Fruit fly (Drosophila melanogaster) whole organism, embryonic: ENCODE data around the gene Sgf11.
A peak's percentile ranks its signal among the peaks of the same experiment; 100 is the strongest.

ENCODE experiments used
- B-H1 ChIP-seq: fragments of 200-800 bp; sonication (Bioruptor generic); IDR thresholded peaks from 3 replicates; pipeline ENCODE4 v1.3.6; 2022; ENCODE audit warnings: missing biosample characterization, missing genetic modification characterization
- CG10979 ChIP-seq: fragments of 200-800 bp; sonication (Bioruptor generic); optimal IDR thresholded peaks from 2 replicates; lab custom pipeline; 2018; ENCODE audit warnings: missing biosample characterization, mild to moderate bottlenecking, missing genetic modification characterization, moderate library complexity
- CG12391 ChIP-seq: fragments of 200-800 bp; sonication (Bioruptor generic); optimal IDR thresholded peaks from 3 replicates; lab custom pipeline; 2018; ENCODE audit warnings: missing biosample characterization, mild to moderate bottlenecking, missing genetic modification characterization, moderate library complexity
- CG14014 ChIP-seq: fragments of 200-800 bp; sonication (Bioruptor generic); IDR thresholded peaks from 2 replicates; pipeline ENCODE4 v1.3.6; 2022; ENCODE audit warnings: missing biosample characterization, missing genetic modification characterization
- CG15696 ChIP-seq: fragments of 200-800 bp; sonication (Bioruptor generic); optimal IDR thresholded peaks from 2 replicates; lab custom pipeline; 2019; ENCODE audit warnings: missing biosample characterization, mild to moderate bottlenecking, missing genetic modification characterization, moderate library complexity
- CG17359 ChIP-seq: fragments of 200-800 bp; sonication (Bioruptor generic); optimal IDR thresholded peaks from 3 replicates; lab custom pipeline; 2018; ENCODE audit warnings: missing biosample characterization, mild to moderate bottlenecking, missing genetic modification characterization, moderate library complexity
- CG17802 ChIP-seq: fragments of 200-800 bp; sonication (Bioruptor generic); optimal IDR thresholded peaks from 2 replicates; lab custom pipeline; 2018; ENCODE audit warnings: missing biosample characterization, mild to moderate bottlenecking, missing genetic modification characterization, moderate library complexity
- CG18619 ChIP-seq: fragments of 200-800 bp; sonication (Bioruptor generic); optimal IDR thresholded peaks from 3 replicates; lab custom pipeline; 2017; ENCODE audit warnings: missing biosample characterization, mild to moderate bottlenecking, missing genetic modification characterization
- CG2120 ChIP-seq: fragments of 200-800 bp; sonication (Bioruptor generic); optimal IDR thresholded peaks from 3 replicates; lab custom pipeline; 2016; ENCODE audit warnings: missing biosample characterization, missing genetic modification characterization
- CG2199 ChIP-seq: fragments of 200-800 bp; sonication (Bioruptor generic); IDR thresholded peaks from 3 replicates; pipeline ENCODE4 v1.3.6; 2022; ENCODE audit warnings: missing biosample characterization, missing genetic modification characterization
- CG32532 ChIP-seq: fragments of 200-800 bp; sonication (Bioruptor generic); IDR thresholded peaks from 2 replicates; pipeline ENCODE4 v1.3.6; 2022; ENCODE audit warnings: missing biosample characterization, missing genetic modification characterization
- CG33213 ChIP-seq: fragments of 200-800 bp; sonication (Bioruptor generic); optimal IDR thresholded peaks from 3 replicates; lab custom pipeline; 2016; ENCODE audit warnings: missing biosample characterization, missing genetic modification characterization
- CG3407 ChIP-seq: fragments of 200-800 bp; sonication (Bioruptor generic); optimal IDR thresholded peaks from 2 replicates; lab custom pipeline; 2018; ENCODE audit warnings: missing biosample characterization, mild to moderate bottlenecking, missing genetic modification characterization
- CG4820 ChIP-seq: fragments of 200-800 bp; sonication (Bioruptor generic); optimal IDR thresholded peaks from 3 replicates; lab custom pipeline; 2016; ENCODE audit warnings: missing biosample characterization, missing genetic modification characterization
- CG7556 ChIP-seq: fragments of 200-800 bp; sonication (Bioruptor generic); optimal IDR thresholded peaks from 2 replicates; lab custom pipeline; 2017; ENCODE audit warnings: missing biosample characterization, mild to moderate bottlenecking, missing genetic modification characterization
- CG8281 ChIP-seq: fragments of 200-800 bp; sonication (Bioruptor generic); optimal IDR thresholded peaks from 2 replicates; lab custom pipeline; 2018; ENCODE audit warnings: missing biosample characterization, mild to moderate bottlenecking, missing genetic modification characterization, moderate library complexity
- CG8388 ChIP-seq: fragments of 200-800 bp; sonication (Bioruptor generic); optimal IDR thresholded peaks from 2 replicates; lab custom pipeline; 2019; ENCODE audit warnings: missing biosample characterization, mild to moderate bottlenecking, missing genetic modification characterization, moderate library complexity
- CG9215 ChIP-seq: fragments of 200-800 bp; sonication (Bioruptor generic); IDR thresholded peaks from 2 replicates; pipeline ENCODE4 v1.3.6; 2022; ENCODE audit warnings: missing biosample characterization, missing genetic modification characterization
- CG9797 ChIP-seq: fragments of 200-800 bp; sonication (Bioruptor generic); optimal IDR thresholded peaks from 3 replicates; lab custom pipeline; 2018; ENCODE audit warnings: missing biosample characterization, mild to moderate bottlenecking, missing genetic modification characterization
- CTCF ChIP-seq: fragments of 200-800 bp; sonication (Bioruptor generic); optimal IDR thresholded peaks from 2 replicates; lab custom pipeline; 2017; ENCODE audit warnings: missing biosample characterization, mild to moderate bottlenecking, missing genetic modification characterization, moderate library complexity
- Dp ChIP-seq: fragments of 200-800 bp; sonication (Bioruptor generic); optimal IDR thresholded peaks from 2 replicates; lab custom pipeline; 2018; ENCODE audit warnings: missing biosample characterization, mild to moderate bottlenecking, missing genetic modification characterization, moderate library complexity
- Gug ChIP-seq: fragments of 200-800 bp; sonication (Bioruptor generic); IDR thresholded peaks from 4 replicates; pipeline ENCODE4 v1.3.6; 2022; ENCODE audit warnings: missing biosample characterization, missing genetic modification characterization
- HLH4C ChIP-seq: fragments of 200-800 bp; sonication (Bioruptor generic); IDR thresholded peaks from 3 replicates; pipeline ENCODE4 v1.3.6; 2022; ENCODE audit warnings: missing biosample characterization, missing genetic modification characterization; ENCODE audit not compliant: partially characterized antibody
- MBD-R2 ChIP-seq: fragments of 200-800 bp; sonication (Bioruptor generic); IDR thresholded peaks from 2 replicates; pipeline ENCODE4 v1.3.6; 2022; ENCODE audit warnings: missing biosample characterization, missing genetic modification characterization
- Med ChIP-seq: fragments of 200-800 bp; sonication (Bioruptor generic); peaks from one replicate; lab custom pipeline; 2016; ENCODE audit warnings: missing biosample characterization, missing genetic modification characterization, mild to moderate bottlenecking, inconsistent platforms, moderate library complexity
- Rfx ChIP-seq: fragments of 200-800 bp; sonication (Bioruptor generic); IDR thresholded peaks from 2 replicates; pipeline ENCODE4 v1.3.6; 2022; ENCODE audit warnings: missing biosample characterization, missing genetic modification characterization
- Scr ChIP-seq: fragments of 200-800 bp; sonication (Bioruptor generic); IDR thresholded peaks from 2 replicates; pipeline ENCODE4 v1.3.6; 2022; ENCODE audit warnings: missing biosample characterization, missing genetic modification characterization; ENCODE audit not compliant: partially characterized antibody
- Six4 ChIP-seq: fragments of 200-800 bp; sonication (Bioruptor generic); optimal IDR thresholded peaks from 2 replicates; lab custom pipeline; 2016; ENCODE audit warnings: missing biosample characterization, missing genetic modification characterization
- Ssrp ChIP-seq: fragments of 200-800 bp; sonication (Bioruptor generic); optimal IDR thresholded peaks from 2 replicates; lab custom pipeline; 2018; ENCODE audit warnings: missing biosample characterization, mild to moderate bottlenecking, missing genetic modification characterization, moderate library complexity
- Usf ChIP-seq: fragments of 200-800 bp; sonication (Bioruptor generic); optimal IDR thresholded peaks from 2 replicates; lab custom pipeline; 2017; ENCODE audit warnings: missing genotype, missing biosample characterization, missing genetic modification characterization
- Vsx1 ChIP-seq: fragments of 200-800 bp; sonication (Bioruptor generic); optimal IDR thresholded peaks from 2 replicates; lab custom pipeline; 2017; ENCODE audit warnings: missing biosample characterization, mild to moderate bottlenecking, missing genetic modification characterization, missing genetic modification reagents
- Xbp1 ChIP-seq: fragments of 200-800 bp; sonication (Bioruptor generic); optimal IDR thresholded peaks from 3 replicates; lab custom pipeline; 2016; ENCODE audit warnings: missing biosample characterization, mild to moderate bottlenecking, missing genetic modification characterization
- cg ChIP-seq: fragments of 200-800 bp; sonication (Bioruptor generic); optimal IDR thresholded peaks from 3 replicates; lab custom pipeline; 2019; ENCODE audit warnings: missing biosample characterization, mild to moderate bottlenecking, missing genetic modification characterization, moderate library complexity
- crol ChIP-seq: fragments of 200-800 bp; sonication (Bioruptor generic); IDR thresholded peaks from 2 replicates; pipeline ENCODE4 v1.3.6; 2022; ENCODE audit warnings: missing biosample characterization, missing genetic modification characterization
- cwo ChIP-seq: fragments of 200-800 bp; sonication (Bioruptor generic); optimal IDR thresholded peaks from 3 replicates; lab custom pipeline; 2017; ENCODE audit warnings: missing biosample characterization, missing genetic modification characterization, mild to moderate bottlenecking, moderate library complexity, missing genetic modification reagents
- disco-r ChIP-seq: fragments of 200-800 bp; sonication (Bioruptor generic); optimal IDR thresholded peaks from 2 replicates; lab custom pipeline; 2016; ENCODE audit warnings: missing biosample characterization, missing genetic modification characterization
- ewg ChIP-seq: fragments of 200-800 bp; sonication (Bioruptor generic); optimal IDR thresholded peaks from 3 replicates; lab custom pipeline; 2017; ENCODE audit warnings: mild to moderate bottlenecking, missing biosample characterization, missing genetic modification reagents, missing genetic modification characterization
- gcm ChIP-seq: fragments of 200-800 bp; sonication (Bioruptor generic); optimal IDR thresholded peaks from 2 replicates; lab custom pipeline; 2019; ENCODE audit warnings: missing biosample characterization, mild to moderate bottlenecking, missing genetic modification characterization, moderate library complexity
- gro ChIP-seq: fragments of 200-800 bp; sonication (Bioruptor generic); optimal IDR thresholded peaks from 2 replicates; lab custom pipeline; 2016; ENCODE audit warnings: missing biosample characterization, missing genetic modification characterization
- hkb ChIP-seq, 2 experiments: fragments of 200-800 bp in 1 of 2; fragments of >200 bp in 1 of 2; sonication (Bioruptor generic) in 1 of 2; IDR thresholded peaks in 1 of 2; optimal IDR thresholded peaks in 1 of 2; 2 replicates each; pipeline versions ENCODE4 v1.3.6 to Lab custom; 2017 to 2022; ENCODE audit warnings: missing biosample characterization in 1 of 2, missing genetic modification characterization in 1 of 2
- ken ChIP-seq: fragments of 200-800 bp; sonication (Bioruptor generic); IDR thresholded peaks from 3 replicates; pipeline ENCODE4 v1.3.6; 2022; ENCODE audit warnings: missing biosample characterization, missing genetic modification characterization
- pan ChIP-seq, 4 experiments: fragments of >200 bp in 3 of 4; fragments of 200-800 bp in 1 of 4; sonication (Bioruptor generic) in 1 of 4; optimal IDR thresholded peaks in 3 of 4; IDR thresholded peaks in 1 of 4; 2 replicates each; pipeline versions ENCODE4 v1.3.6 to Lab custom; 2017 to 2022; ENCODE audit warnings: missing biosample characterization in 2 of 4, missing genetic modification characterization in 2 of 4, mixed read lengths in 1 of 4
- phol ChIP-seq: fragments of 200-800 bp; sonication (Bioruptor generic); optimal IDR thresholded peaks from 3 replicates; lab custom pipeline; 2018; ENCODE audit warnings: missing biosample characterization, mild to moderate bottlenecking, missing genetic modification characterization, moderate library complexity
- repo ChIP-seq: fragments of 200-800 bp; sonication (Bioruptor generic); optimal IDR thresholded peaks from 2 replicates; lab custom pipeline; 2016; ENCODE audit warnings: missing biosample characterization, missing genetic modification characterization
- salm ChIP-seq: fragments of 200-800 bp; sonication (Bioruptor generic); optimal IDR thresholded peaks from 2 replicates; lab custom pipeline; 2018; ENCODE audit warnings: missing biosample characterization, mild to moderate bottlenecking, missing genetic modification characterization
- stc ChIP-seq: fragments of 200-800 bp; sonication (Bioruptor generic); IDR thresholded peaks from 2 replicates; pipeline ENCODE4 v1.3.6; 2022; ENCODE audit warnings: missing biosample characterization, missing genetic modification characterization
- tio ChIP-seq: fragments of 200-800 bp; sonication (Bioruptor generic); optimal IDR thresholded peaks from 2 replicates; lab custom pipeline; 2017; ENCODE audit warnings: missing biosample characterization, missing genetic modification characterization, inconsistent platforms
- unpg ChIP-seq: fragments of 200-800 bp; sonication (Bioruptor generic); optimal IDR thresholded peaks from 3 replicates; lab custom pipeline; 2018; ENCODE audit warnings: missing biosample characterization, mild to moderate bottlenecking, missing genetic modification characterization, moderate library complexity

The Sgf11 gene

dm6 chr3L:18681550-18682217 lies at the start of gene Sgf11, which contains the start of gene CG32202 (continued):
- TF ChIP-seq CG17359 (peak; percentile 53), CG33213 (GFP tag; lab: Kevin White, UChicago) (peak; percentile 8), crol (GFP tag; lab: Robert Waterston, UW) (no peak), gcm (peak; percentile 47), CG18619 (GFP tag; lab: Kevin White, UChicago) (peak; percentile 63), Vsx1 (GFP tag; lab: Kevin White, UChicago) (no peak), CG2120 (GFP tag; lab: Kevin White, UChicago) (peak; percentile 63), Ssrp (tag; lab: Kevin White, UChicago) (peak; percentile 65), pan (optimal IDR thresholded peaks at IDR 0.05; lab: Kevin White, UChicago) (no peak), pan (GFP tag; optimal IDR thresholded peaks at IDR 0.05 in 1 of 2, IDR thresholded peaks at IDR 0.05 in 1 of 2) (no peak), tio (peak; percentile 69), CG2199 (0 out of 3 replicates have a peak, but pooled peaks have one; percentile 31), repo (GFP tag; lab: Kevin White, UChicago) (no peak), Rfx (GFP tag; lab: Robert Waterston, UW) (no peak; the same call in 1 of the 2 replicates), CG12391 (tag; lab: Kevin White, UChicago) (peak; percentile 88), MBD-R2 (GFP tag; lab: Robert Waterston, UW) (peak; percentile 48), Usf (no peak), CG4820 (peak; percentile 7), Six4 (GFP tag; lab: Kevin White, UChicago) (peak; percentile 6), CTCF (GFP tag; lab: Kevin White, UChicago) (peak; percentile 3), CG14014 (0 out of 2 replicates have a peak, but pooled peaks have one; percentile 52), CG9215 (GFP tag; lab: Robert Waterston, UW) (peak; percentile 43; the same call in 1 of the 2 replicates), CG7556 (GFP tag; lab: Kevin White, UChicago) (peak; percentile 80), ken (GFP tag; lab: Robert Waterston, UW) (peak; percentile 57; the same call in 1 of the 3 replicates), salm (tag; lab: Kevin White, UChicago) (peak; percentile 21), CG15696 (tag; lab: Kevin White, UChicago) (peak; percentile 55), CG32532 (GFP tag; lab: Robert Waterston, UW) (peak; percentile 64; the same call in 1 of the 2 replicates), Med (GFP tag; lab: Kevin White, UChicago) (peak; percentile 71), B-H1 (GFP tag; lab: Robert Waterston, UW) (peak; percentile 30; the same call in 1 of the 3 replicates), Dp (peak; percentile 7), hkb (optimal IDR thresholded peaks at IDR 0.05; lab: Kevin White, UChicago) (no peak), hkb (GFP tag; IDR thresholded peaks at IDR 0.05; lab: Robert Waterston, UW) (peak; percentile 59), CG10979 (tag; lab: Kevin White, UChicago) (peak; percentile 57), HLH4C (no peak), unpg (GFP tag; lab: Kevin White, UChicago) (peak; percentile 68), CG8388 (GFP tag; lab: Kevin White, UChicago) (peak; percentile 71), CG17802 (tag; lab: Kevin White, UChicago) (no peak), disco-r (no peak), cg (no peak), ewg (GFP tag; lab: Kevin White, UChicago) (peak; percentile 11), Gug (GFP tag; lab: Robert Waterston, UW) (peak; percentile 7; the same call in 1 of the 4 replicates), phol (tag; lab: Kevin White, UChicago) (peak; percentile 81), CG8281 (tag; lab: Kevin White, UChicago) (peak; percentile 33), CG3407 (GFP tag; lab: Kevin White, UChicago) (peak; percentile 54), stc (no peak), Scr (no peak), CG9797 (peak; percentile 29), cwo (peak; percentile 32), gro (no peak), Xbp1 (GFP tag; lab: Kevin White, UChicago) (peak; percentile 73)
